Fruit fly (Drosophila melanogaster): ENCODE measurements around the gene Sps2.

- no peak for TF ChIP-seq CG7101 (tag; optimal IDR thresholded peaks at IDR 0.05)
- no peak for TF ChIP-seq Crg-1 (GFP tag; optimal IDR thresholded peaks at IDR 0.05)
These were observed 51.1 kb downstream of the Sps2 start for dm6 chr2L:10393467-10393866.

Measured in whole organism, adult.